Worm (Caenorhabditis elegans) whole organism, L1 larva: ENCODE results near the gene F55E10.4.
"Not testable (repeated sequence)": the region's sequence is repeated elsewhere in the genome, so short reads cannot be mapped to it uniquely, and the experiment has no call there.

Experiments used
- nhr-237 ChIP-seq: fragments of 150-350 bp; optimal IDR thresholded peaks from 2 replicates; lab custom pipeline; 2014; ENCODE audit warnings: missing biosample characterization, missing genetic modification characterization
- nhr-77 ChIP-seq: fragments of 150-350 bp; optimal IDR thresholded peaks from 2 replicates; lab custom pipeline; 2014; ENCODE audit warnings: missing biosample characterization, missing genetic modification characterization

DNA sequence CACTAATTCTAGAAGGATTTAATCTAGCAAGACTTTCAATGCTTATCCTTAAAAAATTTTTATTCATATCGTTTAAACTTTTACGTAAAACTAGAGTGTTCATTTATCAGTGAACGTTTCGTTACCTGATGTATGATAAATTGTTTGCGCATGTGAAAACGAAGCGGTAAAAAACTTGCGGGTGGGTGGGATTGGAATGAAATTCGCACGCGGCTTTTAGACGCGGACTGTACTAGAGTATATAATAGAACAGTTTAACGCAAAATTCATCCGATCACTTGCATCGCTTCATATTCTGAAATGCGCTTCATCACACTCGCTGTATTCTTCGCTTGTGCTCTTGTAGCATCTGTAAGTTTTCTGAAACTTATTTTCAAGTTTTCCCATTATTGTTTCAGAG is 5.9 kb downstream of the F55E10.4 start, which contains the start of gene abu-9:
- not testable (repeated sequence) for TF ChIP-seq nhr-77; nhr-237 (tag; lab: Kevin White, UChicago)
